Worm (Caenorhabditis elegans): ENCODE results near the gene F42G8.8.
A peak's percentile ranks its signal among the peaks of the same experiment; 100 is the strongest.

Gene F42G8.8

DNA sequence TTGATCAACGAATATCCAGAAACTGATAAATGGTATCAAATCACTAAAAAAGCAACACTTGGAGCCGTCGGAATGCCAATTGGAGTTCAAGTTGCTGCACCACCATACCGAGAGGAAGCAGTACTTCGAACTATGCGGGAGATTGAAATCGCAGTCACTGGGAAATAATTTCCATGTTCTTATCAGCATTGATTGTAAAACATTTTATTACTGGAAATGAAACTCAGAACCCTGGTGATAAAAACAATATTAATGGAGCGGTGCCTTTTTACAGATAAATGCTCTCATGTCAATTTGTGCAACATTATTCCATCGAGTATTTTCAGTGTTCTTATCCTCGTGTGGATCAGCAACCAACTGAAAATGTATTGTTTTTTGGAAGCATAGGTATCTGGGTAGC is 42.9 kb downstream of the F42G8.8 start:
- TF ChIP-seq flt-1 (GFP tag; IDR thresholded peaks at IDR 0.05) (no peak), cog-1 (tag; optimal IDR thresholded peaks at IDR 0.05) (no peak), med-1 (GFP tag; optimal IDR thresholded peaks at IDR 0.05; ENCODE audit: insufficient read depth) (no peak), ref-1 (GFP tag; conservative IDR thresholded peaks at IDR 0.05) (no peak), ztf-23 (GFP tag; IDR thresholded peaks at IDR 0.05) (no peak), ztf-29 (GFP tag; IDR thresholded peaks at IDR 0.05) (no peak), klf-2 (GFP tag; conservative IDR thresholded peaks at IDR 0.05) (no peak), tab-1 (GFP tag; IDR thresholded peaks at IDR 0.05) (no peak), T22C8.4 (GFP tag; IDR thresholded peaks at IDR 0.05) (no peak)

ce11 chrIV:8163687-8164086 is 44.8 kb downstream of the F42G8.8 start, which contains the start of gene clec-51:
clec-51 (minus strand) TSS chrIV:8163800.
- no peak for TF ChIP-seq med-1 (GFP tag; optimal IDR thresholded peaks at IDR 0.05; ENCODE audit: insufficient read depth)
- TF ChIP-seq T22C8.4 (GFP tag; IDR thresholded peaks at IDR 0.05) = no peak
- no peak for TF ChIP-seq klf-2 (GFP tag; conservative IDR thresholded peaks at IDR 0.05)
- no peak for TF ChIP-seq ztf-23 (GFP tag; IDR thresholded peaks at IDR 0.05)
- TF ChIP-seq ref-1 (GFP tag; conservative IDR thresholded peaks at IDR 0.05) = no peak
- no peak for TF ChIP-seq ztf-29 (GFP tag; IDR thresholded peaks at IDR 0.05)

- TF ChIP-seq tab-1 (GFP tag; IDR thresholded peaks at IDR 0.05) (no peak), cog-1 (tag; optimal IDR thresholded peaks at IDR 0.05) (no peak), klf-2 (GFP tag; conservative IDR thresholded peaks at IDR 0.05) (no peak), ref-1 (GFP tag; conservative IDR thresholded peaks at IDR 0.05) (no peak), med-1 (GFP tag; optimal IDR thresholded peaks at IDR 0.05; ENCODE audit: insufficient read depth) (no peak), ztf-29 (GFP tag; IDR thresholded peaks at IDR 0.05) (no peak), T22C8.4 (GFP tag; IDR thresholded peaks at IDR 0.05) (no peak), ztf-23 (GFP tag; IDR thresholded peaks at IDR 0.05) (no peak), flt-1 (GFP tag; IDR thresholded peaks at IDR 0.05) (no peak)
Measured at ce11 chrIV:8164515-8164914, 45.6 kb downstream of the F42G8.8 start.

ce11 chrIV:8165950-8166349 is 47.1 kb downstream of the F42G8.8 start, which contains the start of gene B0218.7:
B0218.7 (minus strand) TSS chrIV:8166050.
- TF ChIP-seq ztf-23 (GFP tag; IDR thresholded peaks at IDR 0.05) (no peak), tab-1 (GFP tag; IDR thresholded peaks at IDR 0.05) (no peak), ztf-29 (GFP tag; IDR thresholded peaks at IDR 0.05) (no peak), med-1 (GFP tag; optimal IDR thresholded peaks at IDR 0.05; ENCODE audit: insufficient read depth) (no peak), ref-1 (GFP tag; conservative IDR thresholded peaks at IDR 0.05) (no peak), T22C8.4 (GFP tag; IDR thresholded peaks at IDR 0.05) (no peak), cog-1 (tag; optimal IDR thresholded peaks at IDR 0.05) (no peak), flt-1 (GFP tag; IDR thresholded peaks at IDR 0.05) (no peak), klf-2 (GFP tag; conservative IDR thresholded peaks at IDR 0.05) (no peak)

DNA sequence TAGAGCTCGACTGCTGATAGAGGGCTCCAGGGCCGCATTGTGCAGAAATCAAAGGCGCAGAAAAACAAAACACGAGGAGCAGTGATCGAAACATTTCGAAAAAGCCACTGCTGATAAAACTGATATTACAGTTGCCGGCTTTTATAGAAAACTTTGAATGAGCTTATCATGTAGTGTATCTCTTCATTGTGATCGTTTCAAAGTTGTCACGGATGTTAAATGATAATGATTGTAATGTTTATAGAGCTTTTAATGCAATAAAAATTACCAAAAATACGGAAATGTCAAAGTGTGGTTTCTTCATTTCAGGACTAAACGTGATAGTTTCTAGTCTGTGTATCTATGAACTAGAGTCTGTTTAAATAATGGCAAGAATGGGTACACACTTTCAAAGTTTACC is 49.8 kb downstream of the F42G8.8 start, which contains the start of gene clec-52:
TSS of gene clec-52 (minus strand) at position 101 of the 400 bp plus-strand sequence.
- TF ChIP-seq flt-1 (GFP tag; IDR thresholded peaks at IDR 0.05) = no peak
- no peak for TF ChIP-seq klf-2 (GFP tag; conservative IDR thresholded peaks at IDR 0.05)
- TF ChIP-seq ztf-29 (GFP tag; IDR thresholded peaks at IDR 0.05) = no peak
- no peak for TF ChIP-seq tab-1 (GFP tag; IDR thresholded peaks at IDR 0.05)
- no peak for TF ChIP-seq ztf-23 (GFP tag; IDR thresholded peaks at IDR 0.05)
- TF ChIP-seq cog-1 (tag; optimal IDR thresholded peaks at IDR 0.05) = no peak
- no peak for TF ChIP-seq ref-1 (GFP tag; conservative IDR thresholded peaks at IDR 0.05)
- no peak for TF ChIP-seq med-1 (GFP tag; optimal IDR thresholded peaks at IDR 0.05; ENCODE audit: insufficient read depth)
- no peak for TF ChIP-seq T22C8.4 (GFP tag; IDR thresholded peaks at IDR 0.05)

DNA sequence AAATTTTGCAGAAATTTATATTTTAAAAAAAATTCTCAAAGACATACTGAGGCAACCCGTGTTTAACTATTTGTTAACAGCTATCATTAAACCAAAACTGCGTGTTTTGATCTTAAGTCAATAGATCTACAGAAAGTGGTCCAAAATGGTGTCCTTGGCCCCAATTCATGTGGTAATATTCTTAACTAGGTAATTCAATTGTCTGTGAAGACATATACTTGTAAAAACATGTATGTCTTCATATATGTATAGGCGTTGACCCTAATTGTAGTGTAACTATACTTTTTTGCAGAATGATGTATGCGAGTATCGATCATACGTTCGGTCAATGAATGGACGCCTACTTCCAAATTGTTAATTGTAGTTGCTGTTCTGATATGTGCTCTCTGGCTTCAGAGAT is 50.8 kb downstream of the F42G8.8 start, which contains the start of gene C07G1.15:
TSS of gene C07G1.15 (plus strand) at position 301 of the 400 bp plus-strand sequence.
- TF ChIP-seq ztf-23 (GFP tag; IDR thresholded peaks at IDR 0.05) (no peak), ztf-29 (GFP tag; IDR thresholded peaks at IDR 0.05) (no peak), tab-1 (GFP tag; IDR thresholded peaks at IDR 0.05) (no peak), T22C8.4 (GFP tag; IDR thresholded peaks at IDR 0.05) (no peak), klf-2 (GFP tag; conservative IDR thresholded peaks at IDR 0.05) (no peak)

- peak; percentile 57 for TF ChIP-seq cog-1 (tag; optimal IDR thresholded peaks at IDR 0.05)
- TF ChIP-seq tab-1 (GFP tag; IDR thresholded peaks at IDR 0.05) = no peak
Measured at ce11 chrIV:8170264-8170663, 51.4 kb downstream of the F42G8.8 start.

Measured in whole organism, midembryonic.